Worm (Caenorhabditis elegans) whole organism, mixed stage, embryonic: ENCODE data around the gene srt-16.
"Not testable (repeated sequence)": the region's sequence is repeated elsewhere in the genome, so short reads cannot be mapped to it uniquely, and the experiment has no call there.

Source experiments
- M03D4.4 ChIP-seq: sonication (generic microtip); optimal IDR thresholded peaks from 2 replicates; lab custom pipeline; 2017; ENCODE audit warnings: mild to moderate bottlenecking, missing genetic modification characterization, missing compliant biosample characterization
- bed-3 ChIP-seq: fragments of 200-800 bp; sonication (Bioruptor generic); optimal IDR thresholded peaks from 3 replicates; lab custom pipeline; 2018; ENCODE audit warnings: mild to moderate bottlenecking, missing genetic modification characterization, moderate library complexity, missing compliant biosample characterization
- blmp-1 ChIP-seq: fragments of 150-350 bp; optimal IDR thresholded peaks from 2 replicates; lab custom pipeline; 2014; ENCODE audit warnings: missing biosample characterization, missing genetic modification characterization
- ceh-39 ChIP-seq: fragments of 150-350 bp; optimal IDR thresholded peaks from 2 replicates; lab custom pipeline; 2014; ENCODE audit warnings: missing biosample characterization, missing genetic modification characterization
- ceh-83 ChIP-seq: fragments of 200-800 bp; sonication (Bioruptor generic); optimal IDR thresholded peaks from 2 replicates; lab custom pipeline; 2018; ENCODE audit warnings: mild to moderate bottlenecking, missing genetic modification characterization, missing compliant biosample characterization
- ces-1 ChIP-seq: fragments of 150-350 bp; optimal IDR thresholded peaks from 2 replicates; lab custom pipeline; 2014; ENCODE audit warnings: missing biosample characterization, missing genetic modification reagents, missing genetic modification characterization
- cnd-1 ChIP-seq: fragments of 200-800 bp; sonication (Bioruptor generic); optimal IDR thresholded peaks from 2 replicates; lab custom pipeline; 2018; ENCODE audit warnings: mild to moderate bottlenecking, missing genetic modification characterization, missing compliant biosample characterization
- drap-1 ChIP-seq: fragments of 200-800 bp; sonication (Bioruptor generic); optimal IDR thresholded peaks from 3 replicates; lab custom pipeline; 2018; ENCODE audit warnings: mild to moderate bottlenecking, missing genetic modification characterization, missing compliant biosample characterization
- elt-1 ChIP-seq: sonication (generic microtip); optimal IDR thresholded peaks from 2 replicates; lab custom pipeline; 2017; ENCODE audit warnings: missing genetic modification characterization, mild to moderate bottlenecking, missing compliant biosample characterization, antibody characterized with exemption, moderate library complexity, borderline replicate concordance; ENCODE audit not compliant: insufficient read depth
- elt-3 ChIP-seq: fragments of 150-350 bp; optimal IDR thresholded peaks from 2 replicates; lab custom pipeline; 2014; ENCODE audit warnings: missing biosample characterization, missing genetic modification characterization
- flh-1 ChIP-seq: fragments of 200-800 bp; sonication (Bioruptor generic); optimal IDR thresholded peaks from 2 replicates; lab custom pipeline; 2018; ENCODE audit warnings: mild to moderate bottlenecking, missing genetic modification characterization, moderate library complexity, missing compliant biosample characterization
- ham-2 ChIP-seq: fragments of 200-800 bp; sonication (Bioruptor generic); optimal IDR thresholded peaks from 2 replicates; lab custom pipeline; 2018; ENCODE audit warnings: mild to moderate bottlenecking, missing genetic modification characterization, missing compliant biosample characterization
- hlh-1 ChIP-seq: fragments of 150-350 bp; optimal IDR thresholded peaks from 2 replicates; lab custom pipeline; 2014; ENCODE audit warnings: missing biosample characterization, missing genetic modification reagents, missing genetic modification characterization
- lin-13 ChIP-seq: fragments of 150-350 bp; optimal IDR thresholded peaks from 2 replicates; lab custom pipeline; 2014; ENCODE audit warnings: missing biosample characterization, missing genetic modification characterization
- lin-32 ChIP-seq: fragments of 200-800 bp; sonication (Bioruptor generic); optimal IDR thresholded peaks from 2 replicates; lab custom pipeline; 2018; ENCODE audit warnings: mild to moderate bottlenecking, missing genetic modification characterization, missing compliant biosample characterization
- lsy-2 ChIP-seq: fragments of 150-350 bp; optimal IDR thresholded peaks from 2 replicates; lab custom pipeline; 2014; ENCODE audit warnings: missing biosample characterization, missing genetic modification characterization
- mab-5 ChIP-seq: fragments of 150-350 bp; optimal IDR thresholded peaks from 2 replicates; lab custom pipeline; 2014; ENCODE audit warnings: missing biosample characterization, missing genetic modification characterization
- mep-1 ChIP-seq: fragments of 150-350 bp; optimal IDR thresholded peaks from 2 replicates; lab custom pipeline; 2017; ENCODE audit warnings: missing biosample characterization, missing genetic modification reagents, missing genetic modification characterization, inconsistent platforms
- mls-2 ChIP-seq: sonication (generic microtip); optimal IDR thresholded peaks from 2 replicates; lab custom pipeline; 2016; ENCODE audit warnings: mild to moderate bottlenecking, missing genetic modification characterization, moderate library complexity, missing compliant biosample characterization
- nhr-12 ChIP-seq: fragments of 150-350 bp; optimal IDR thresholded peaks from 2 replicates; lab custom pipeline; 2014; ENCODE audit warnings: missing biosample characterization, missing genetic modification characterization
- nhr-2 ChIP-seq: fragments of 150-350 bp; optimal IDR thresholded peaks from 2 replicates; lab custom pipeline; 2014; ENCODE audit warnings: missing biosample characterization, missing genetic modification characterization
- nhr-237 ChIP-seq: fragments of 150-350 bp; optimal IDR thresholded peaks from 2 replicates; lab custom pipeline; 2014; ENCODE audit warnings: missing biosample characterization, missing genetic modification characterization
- nhr-28 ChIP-seq: fragments of 150-350 bp; optimal IDR thresholded peaks from 2 replicates; lab custom pipeline; 2014; ENCODE audit warnings: missing biosample characterization, missing genetic modification characterization
- pha-4 ChIP-seq: fragments of 150-350 bp; optimal IDR thresholded peaks from 2 replicates; lab custom pipeline; 2018; ENCODE audit warnings: missing biosample characterization, missing genetic modification reagents, missing genetic modification characterization
- sem-2 ChIP-seq: fragments of 200-800 bp; sonication (Bioruptor generic); optimal IDR thresholded peaks from 2 replicates; lab custom pipeline; 2018; ENCODE audit warnings: mild to moderate bottlenecking, missing genetic modification characterization, missing compliant biosample characterization
- snpc-4 ChIP-seq: fragments of 150-350 bp; optimal IDR thresholded peaks from 2 replicates; lab custom pipeline; 2014; ENCODE audit warnings: missing biosample characterization, missing genetic modification characterization
- unc-120 ChIP-seq: sonication (generic microtip); optimal IDR thresholded peaks from 2 replicates; lab custom pipeline; 2017; ENCODE audit warnings: missing genetic modification characterization, missing compliant biosample characterization; ENCODE audit not compliant: poor library complexity, severe bottlenecking
- unc-39 ChIP-seq: fragments of 150-350 bp; optimal IDR thresholded peaks from 2 replicates; lab custom pipeline; 2014; ENCODE audit warnings: missing biosample characterization, missing genetic modification characterization
- zip-8 ChIP-seq: fragments of 150-350 bp; optimal IDR thresholded peaks from 2 replicates; lab custom pipeline; 2014; ENCODE audit warnings: missing biosample characterization, missing genetic modification characterization
- ztf-11 ChIP-seq: fragments of 150-350 bp; optimal IDR thresholded peaks from 2 replicates; lab custom pipeline; 2014; ENCODE audit warnings: missing biosample characterization, missing genetic modification characterization

srt-16 gene

ce11 chrV:3064418-3064817, at the start of gene srt-16:
srt-16 (minus strand) TSS chrV:3064518.
- TF ChIP-seq ztf-11 (tag; lab: Kevin White, UChicago); cnd-1 (tag; lab: Kevin White, UChicago); ham-2 (GFP tag; lab: Kevin White, UChicago): not testable (repeated sequence)

ce11 chrV:3113751-3114150, 49.4 kb upstream of the srt-16 start, which contains the start of gene Y73C8C.8:
Y73C8C.8 (minus strand) TSS chrV:3113851.
- TF ChIP-seq ceh-39 (tag; lab: Kevin White, UChicago) (no peak), M03D4.4 (tag; lab: Kevin White, UChicago) (no peak), zip-8 (tag; lab: Kevin White, UChicago) (no peak), ham-2 (GFP tag; lab: Kevin White, UChicago) (no peak), nhr-12 (tag; lab: Kevin White, UChicago) (no peak), nhr-2 (no peak), bed-3 (GFP tag; lab: Kevin White, UChicago) (no peak), sem-2 (no peak), flh-1 (GFP tag; lab: Kevin White, UChicago) (no peak), blmp-1 (tag; lab: Kevin White, UChicago) (no peak), mep-1 (no peak)

- TF ChIP-seq mep-1: no peak
Measured at ce11 chrV:3112198-3112597, 47.9 kb upstream of the srt-16 start.

- TF ChIP-seq lin-13 (tag; lab: Kevin White, UChicago) (no peak), zip-8 (tag; lab: Kevin White, UChicago) (no peak), drap-1 (GFP tag; lab: Kevin White, UChicago) (no peak), ceh-83 (GFP tag; lab: Kevin White, UChicago) (no peak), bed-3 (GFP tag; lab: Kevin White, UChicago) (no peak), ces-1 (GFP tag; lab: Kevin White, UChicago) (no peak), elt-3 (tag; lab: Kevin White, UChicago) (no peak), unc-39 (tag; lab: Kevin White, UChicago) (no peak), mls-2 (tag; lab: Kevin White, UChicago) (no peak), ham-2 (GFP tag; lab: Kevin White, UChicago) (no peak), mab-5 (tag; lab: Kevin White, UChicago) (no peak)
Measured at ce11 chrV:3107450-3107849, 43.1 kb upstream of the srt-16 start, which contains the start of gene str-68. str-68 (minus strand) TSS chrV:3107550.

- no peak for TF ChIP-seq mep-1
- no peak for TF ChIP-seq elt-1 (tag; lab: Kevin White, UChicago)
- TF ChIP-seq lin-32: no peak
- TF ChIP-seq ztf-11 (tag; lab: Kevin White, UChicago): no peak
- no peak for TF ChIP-seq sem-2
- no peak for TF ChIP-seq lsy-2
- no peak for TF ChIP-seq pha-4 (tag; lab: Kevin White, UChicago)
Measured at ce11 chrV:3106785-3107184, 42.5 kb upstream of the srt-16 start.

ce11 chrV:3105810-3106209, 41.5 kb upstream of the srt-16 start, which contains the start of gene str-69:
str-69 (minus strand) TSS chrV:3105910.
- no peak for TF ChIP-seq ceh-83 (GFP tag; lab: Kevin White, UChicago)
- no peak for TF ChIP-seq nhr-237 (tag; lab: Kevin White, UChicago)
- TF ChIP-seq blmp-1 (tag; lab: Kevin White, UChicago): no peak
- no peak for TF ChIP-seq snpc-4 (tag; lab: Kevin White, UChicago)
- no peak for TF ChIP-seq M03D4.4 (tag; lab: Kevin White, UChicago)
- TF ChIP-seq hlh-1 (tag; lab: Kevin White, UChicago): no peak
- TF ChIP-seq ztf-11 (tag; lab: Kevin White, UChicago): no peak
- TF ChIP-seq nhr-12 (tag; lab: Kevin White, UChicago): no peak
- TF ChIP-seq nhr-28 (tag; lab: Kevin White, UChicago): no peak
- no peak for TF ChIP-seq drap-1 (GFP tag; lab: Kevin White, UChicago)
- TF ChIP-seq lin-32: no peak
- TF ChIP-seq unc-120 (tag; lab: Kevin White, UChicago): no peak
